Worm (Caenorhabditis elegans) whole organism, L4 larva: ENCODE measurements around the gene tin-9.2.

Experiments
- F49E8.2 ChIP-seq: sonication (generic microtip); optimal IDR thresholded peaks from 2 replicates; lab custom pipeline; 2016; ENCODE audit warnings: missing compliant biosample characterization, mild to moderate bottlenecking, missing genetic modification characterization, borderline replicate concordance
- R02D3.7 ChIP-seq: fragments of 150-350 bp; sonication (generic microtip); optimal IDR thresholded peaks from 3 replicates; lab custom pipeline; 2014; ENCODE audit warnings: missing biosample characterization, missing genetic modification characterization
- Y5F2A.4 ChIP-seq: fragments of 200-800 bp; sonication (Bioruptor generic); optimal IDR thresholded peaks from 2 replicates; lab custom pipeline; 2018; ENCODE audit warnings: mild to moderate bottlenecking, missing genetic modification characterization, missing compliant biosample characterization
- ZK546.5 ChIP-seq, 2 experiments: sonication (generic microtip); optimal IDR thresholded peaks; 2 replicates each; lab custom pipeline; 2017; ENCODE audit warnings: missing biosample characterization in 2 of 2, missing genetic modification characterization in 2 of 2
- aha-1 ChIP-seq: fragments of 150-350 bp; peaks from one replicate; lab custom pipeline; 2014; ENCODE audit warnings: missing biosample characterization, missing genetic modification characterization
- arid-1 ChIP-seq: fragments of 200-800 bp; sonication (Bioruptor generic); conservative IDR thresholded peaks from 2 replicates; pipeline ENCODE4 v1.3.6; 2022; ENCODE audit warnings: missing genetic modification reagents, missing genetic modification characterization, missing compliant biosample characterization
- ceh-20 ChIP-seq: fragments of 200-800 bp; sonication (Bioruptor generic); IDR thresholded peaks from 2 replicates; pipeline ENCODE4 v1.3.6; 2022; ENCODE audit warnings: missing genetic modification reagents, missing genetic modification characterization, missing compliant biosample characterization
- ceh-28 ChIP-seq: fragments of 150-350 bp; optimal IDR thresholded peaks from 2 replicates; lab custom pipeline; 2014; ENCODE audit warnings: missing biosample characterization, missing genetic modification reagents, missing genetic modification characterization
- ceh-32 ChIP-seq: sonication (generic microtip); optimal IDR thresholded peaks from 2 replicates; lab custom pipeline; 2016; ENCODE audit warnings: mild to moderate bottlenecking, missing genetic modification characterization, missing compliant biosample characterization; ENCODE audit not compliant: poor library complexity
- ceh-44 ChIP-seq: fragments of 200-800 bp; sonication (Bioruptor generic); IDR thresholded peaks from 2 replicates; pipeline ENCODE4 v1.3.6; 2022; ENCODE audit warnings: missing genetic modification reagents, missing genetic modification characterization, missing compliant biosample characterization
- ces-1 ChIP-seq: fragments of 150-350 bp; sonication (generic microtip); optimal IDR thresholded peaks from 4 replicates; lab custom pipeline; 2014; ENCODE audit warnings: missing biosample characterization, missing genetic modification reagents, missing genetic modification characterization
- cey-2 ChIP-seq: sonication (generic microtip); optimal IDR thresholded peaks from 3 replicates; lab custom pipeline; 2017; ENCODE audit warnings: missing genetic modification characterization, mild to moderate bottlenecking, missing compliant biosample characterization, antibody characterized with exemption, borderline replicate concordance; ENCODE audit not compliant: insufficient read depth
- daf-16 ChIP-seq, 3 experiments: sonication (generic microtip); optimal IDR thresholded peaks; 2 replicates each; lab custom pipeline; 2016 to 2017; ENCODE audit warnings: missing genetic modification characterization in 3 of 3, missing genetic modification reagents in 3 of 3, mild to moderate bottlenecking in 2 of 3, missing compliant biosample characterization in 2 of 3, missing biosample characterization in 1 of 3, moderate library complexity in 1 of 3
- daf-19 ChIP-seq: fragments of 200-800 bp; sonication (Bioruptor generic); conservative IDR thresholded peaks from 2 replicates; pipeline ENCODE4 v1.3.6; 2022; ENCODE audit warnings: missing genetic modification characterization, missing compliant biosample characterization
- daf-8 ChIP-seq: fragments of 200-800 bp; sonication (Bioruptor generic); IDR thresholded peaks from 2 replicates; pipeline ENCODE4 v1.3.6; 2022; ENCODE audit warnings: missing genetic modification characterization, missing compliant biosample characterization
- dpl-1 ChIP-seq: fragments of 150-350 bp; optimal IDR thresholded peaks from 2 replicates; lab custom pipeline; 2014; ENCODE audit warnings: missing biosample characterization, missing genetic modification reagents, missing genetic modification characterization
- duxl-1 ChIP-seq: sonication (generic microtip); optimal IDR thresholded peaks from 2 replicates; lab custom pipeline; 2016; ENCODE audit warnings: mild to moderate bottlenecking, missing genetic modification characterization, moderate library complexity, missing compliant biosample characterization; ENCODE audit not compliant: poor library complexity
- dve-1 ChIP-seq: sonication (generic microtip); optimal IDR thresholded peaks from 2 replicates; lab custom pipeline; 2017; ENCODE audit warnings: antibody characterized with exemption, mild to moderate bottlenecking, missing genetic modification characterization, missing compliant biosample characterization; ENCODE audit not compliant: insufficient read depth
- fos-1 ChIP-seq: fragments of 150-350 bp; optimal IDR thresholded peaks from 2 replicates; lab custom pipeline; 2014; ENCODE audit warnings: missing biosample characterization, missing genetic modification characterization
- gei-8 ChIP-seq: fragments of 200-800 bp; sonication (Bioruptor generic); optimal IDR thresholded peaks from 2 replicates; lab custom pipeline; 2018; ENCODE audit warnings: mild to moderate bottlenecking, missing genetic modification characterization, missing compliant biosample characterization
- lin-1 ChIP-seq: fragments of 200-800 bp; sonication (Bioruptor generic); IDR thresholded peaks from 2 replicates; pipeline ENCODE4 v1.3.6; 2022; ENCODE audit warnings: missing genetic modification reagents, missing genetic modification characterization, missing compliant biosample characterization
- lin-15B ChIP-seq: fragments of 150-350 bp; sonication (generic microtip); optimal IDR thresholded peaks from 3 replicates; lab custom pipeline; 2014; ENCODE audit warnings: missing biosample characterization, missing genetic modification characterization
- lir-3 ChIP-seq: sonication (generic microtip); optimal IDR thresholded peaks from 2 replicates; lab custom pipeline; 2016; ENCODE audit warnings: mild to moderate bottlenecking, missing genetic modification characterization, missing compliant biosample characterization
- lsy-2 ChIP-seq, 2 experiments: fragments of 150-350 bp in 1 of 2; sonication (generic microtip) in 1 of 2; optimal IDR thresholded peaks; 2 replicates each; lab custom pipeline; 2014 to 2017; ENCODE audit warnings: missing biosample characterization in 2 of 2, missing genetic modification characterization in 2 of 2
- madf-5 ChIP-seq, 2 experiments: fragments of 200-800 bp; sonication (Bioruptor generic); IDR thresholded peaks; 2 replicates each; pipeline ENCODE4 v1.3.6; 2022; ENCODE audit warnings: missing compliant biosample characterization in 2 of 2, missing genetic modification characterization in 2 of 2
- mxl-2 ChIP-seq: fragments of 200-800 bp; sonication (Bioruptor generic); conservative IDR thresholded peaks from 2 replicates; pipeline ENCODE4 v1.3.6; 2022; ENCODE audit warnings: missing genetic modification reagents, missing genetic modification characterization, missing compliant biosample characterization
- mxl-3 ChIP-seq: fragments of 200-800 bp; sonication (Bioruptor generic); optimal IDR thresholded peaks from 2 replicates; lab custom pipeline; 2018; ENCODE audit warnings: mild to moderate bottlenecking, missing genetic modification characterization, missing compliant biosample characterization
- nhr-102 ChIP-seq: sonication (generic microtip); optimal IDR thresholded peaks from 2 replicates; lab custom pipeline; 2016; ENCODE audit warnings: mild to moderate bottlenecking, missing genetic modification characterization, moderate library complexity, missing compliant biosample characterization
- nhr-11 ChIP-seq: fragments of 150-350 bp; optimal IDR thresholded peaks from 2 replicates; lab custom pipeline; 2014; ENCODE audit warnings: missing biosample characterization, missing genetic modification characterization
- nhr-28 ChIP-seq: fragments of 150-350 bp; optimal IDR thresholded peaks from 2 replicates; lab custom pipeline; 2014; ENCODE audit warnings: missing biosample characterization, missing genetic modification characterization
- nhr-76 ChIP-seq: fragments of 150-350 bp; optimal IDR thresholded peaks from 2 replicates; lab custom pipeline; 2014; ENCODE audit warnings: missing biosample characterization, missing genetic modification characterization
- nhr-77 ChIP-seq: fragments of 150-350 bp; optimal IDR thresholded peaks from 2 replicates; lab custom pipeline; 2014; ENCODE audit warnings: missing biosample characterization, missing genetic modification characterization
- rbr-2 ChIP-seq: sonication (generic microtip); optimal IDR thresholded peaks from 2 replicates; lab custom pipeline; 2016; ENCODE audit warnings: missing genotype, missing genetic modification characterization, missing compliant biosample characterization
- snpc-1.2 ChIP-seq: fragments of 200-800 bp; sonication (Bioruptor generic); IDR thresholded peaks from 2 replicates; pipeline ENCODE4 v1.3.6; 2022; ENCODE audit warnings: missing genetic modification reagents, missing genetic modification characterization, missing compliant biosample characterization
- snpc-4 ChIP-seq: fragments of 150-350 bp; optimal IDR thresholded peaks from 2 replicates; lab custom pipeline; 2014; ENCODE audit warnings: missing biosample characterization, missing genetic modification characterization
- tag-97 ChIP-seq: fragments of 200-800 bp; sonication (Bioruptor generic); IDR thresholded peaks from 2 replicates; pipeline ENCODE4 v1.3.6; 2022; ENCODE audit warnings: missing genetic modification characterization, missing compliant biosample characterization
- unc-130 ChIP-seq: sonication (generic microtip); optimal IDR thresholded peaks from 2 replicates; lab custom pipeline; 2016; ENCODE audit warnings: missing genetic modification reagents, missing genetic modification characterization, missing compliant biosample characterization
- unc-39 ChIP-seq: sonication (generic microtip); optimal IDR thresholded peaks from 2 replicates; lab custom pipeline; 2017; ENCODE audit warnings: missing biosample characterization, missing genetic modification characterization
- unc-62 ChIP-seq, 3 experiments: fragments of 150-350 bp in 1 of 3; sonication (generic microtip); optimal IDR thresholded peaks in 2 of 3; peaks in 1 of 3; 1 replicate in 1 of 3; 2 replicates in 2 of 3; lab custom pipeline; 2014 to 2017; ENCODE audit warnings: missing biosample characterization in 3 of 3, missing genetic modification characterization in 3 of 3, missing genetic modification reagents in 3 of 3, missing genotype in 1 of 3
- zfp-2 ChIP-seq: sonication (generic microtip); optimal IDR thresholded peaks from 2 replicates; lab custom pipeline; 2016; ENCODE audit warnings: mild to moderate bottlenecking, missing genetic modification characterization, missing compliant biosample characterization
- ztf-11 ChIP-seq: fragments of 150-350 bp; optimal IDR thresholded peaks from 2 replicates; lab custom pipeline; 2014; ENCODE audit warnings: missing biosample characterization, missing genetic modification characterization

tin-9.2 gene

ce11 chrIV:13067200-13067599, 31.6 kb upstream of the tin-9.2 start, which contains the start of gene col-131:
Gene col-131, minus strand, starts transcription at chrIV:13067300.
- TF ChIP-seq snpc-4 (tag; lab: Kevin White, UChicago) (no peak), ceh-20 (GFP tag; lab: Robert Waterston, UW) (no peak), arid-1 (GFP tag; lab: Robert Waterston, UW) (no peak)

ce11 chrIV:13068451-13068850, 30.3 kb upstream of the tin-9.2 start, which contains the start of gene scl-6:
Gene scl-6, plus strand, starts transcription at chrIV:13068751.
- TF ChIP-seq Y5F2A.4 (GFP tag; lab: Kevin White, UChicago) (no peak), lsy-2 (tag; optimal IDR thresholded peaks at IDR 0.05; lab: Kevin White, UChicago) (no peak), R02D3.7 (no peak)
- TF ChIP-seq, all 104 proteins: peak for 0

ce11 chrIV:13070142-13070541, 28.7 kb upstream of the tin-9.2 start, which contains the start of gene scl-7:
Gene scl-7, plus strand, starts transcription at chrIV:13070442.
- TF ChIP-seq gei-8 (GFP tag; lab: Kevin White, UChicago): no peak
- no peak for TF ChIP-seq F49E8.2 (tag; lab: Kevin White, UChicago)
- no peak for TF ChIP-seq ces-1 (GFP tag; lab: Kevin White, UChicago)
- no peak for TF ChIP-seq lin-15B
- no peak for TF ChIP-seq fos-1 (tag; lab: Kevin White, UChicago)
- TF ChIP-seq cey-2 (tag; lab: Kevin White, UChicago): no peak
- no peak for TF ChIP-seq dve-1 (tag; lab: Kevin White, UChicago)
- no peak for TF ChIP-seq madf-5 (GFP tag; IDR thresholded peaks at IDR 0.05; lab: Robert Waterston, UW)
- TF ChIP-seq nhr-102: no peak
- TF ChIP-seq lin-1 (GFP tag; lab: Robert Waterston, UW): no peak
- TF ChIP-seq ceh-20 (GFP tag; lab: Robert Waterston, UW): no peak
- TF ChIP-seq unc-39 (tag; lab: Kevin White, UChicago): no peak
- TF ChIP-seq daf-16 (GFP tag; optimal IDR thresholded peaks at IDR 0.05; lab: Kevin White, UChicago): no peak
- no peak for TF ChIP-seq daf-16 (tag; optimal IDR thresholded peaks at IDR 0.05; lab: Kevin White, UChicago)
- no peak for TF ChIP-seq ceh-44 (GFP tag; lab: Robert Waterston, UW)

DNA sequence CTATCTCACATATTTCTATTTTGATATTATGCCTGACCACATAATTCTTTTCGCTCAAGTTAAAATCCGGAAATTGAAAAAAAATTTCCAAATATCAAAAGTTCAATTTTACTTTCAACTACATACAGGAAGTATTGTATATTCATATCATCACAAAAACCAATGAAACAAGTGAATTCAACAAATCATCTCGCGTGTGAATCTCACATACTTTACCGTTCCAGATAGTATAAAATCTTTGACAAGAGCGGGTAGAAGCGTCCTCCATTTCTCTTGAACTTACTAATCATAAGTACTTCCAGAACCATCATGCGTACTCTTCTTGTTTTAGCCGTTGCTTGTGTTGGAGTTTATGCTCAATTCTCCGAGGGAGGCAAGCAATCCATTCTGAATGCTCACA, 27.4 kb upstream of the tin-9.2 start, which contains the start of gene scl-8:
Gene scl-8, plus strand, starts transcription at position 301 of the 400 bp plus-strand sequence.
- TF ChIP-seq mxl-2 (GFP tag; lab: Robert Waterston, UW) (no peak), aha-1 (tag; lab: Kevin White, UChicago) (peak; percentile 36), nhr-76 (tag; lab: Kevin White, UChicago) (no peak)

- TF ChIP-seq unc-130 (GFP tag; lab: Kevin White, UChicago): no peak
- TF ChIP-seq mxl-3 (GFP tag; lab: Kevin White, UChicago): peak; percentile 9
- TF ChIP-seq ztf-11 (tag; lab: Kevin White, UChicago): no peak
- no peak for TF ChIP-seq ceh-32 (tag; lab: Kevin White, UChicago)
- no peak for TF ChIP-seq ceh-20 (GFP tag; lab: Robert Waterston, UW)
- TF ChIP-seq ces-1 (GFP tag; lab: Kevin White, UChicago): no peak
- no peak for TF ChIP-seq ceh-28 (tag; lab: Kevin White, UChicago)
- TF ChIP-seq zfp-2 (tag; lab: Kevin White, UChicago): no peak
- TF ChIP-seq unc-62 (GFP tag; optimal IDR thresholded peaks at IDR 0.05 in 1 of 2; lab: Kevin White, UChicago): peak in 1 of 2 experiments; percentile 80
- TF ChIP-seq unc-62 (tag; optimal IDR thresholded peaks at IDR 0.05; lab: Kevin White, UChicago): no peak
- TF ChIP-seq tag-97 (GFP tag; lab: Robert Waterston, UW): no peak
- TF ChIP-seq duxl-1 (tag; lab: Kevin White, UChicago): no peak
- peak; percentile 62 for TF ChIP-seq nhr-77 (tag; lab: Kevin White, UChicago)
- no peak for TF ChIP-seq nhr-11 (tag; lab: Kevin White, UChicago)
- TF ChIP-seq rbr-2: no peak
- TF ChIP-seq fos-1 (tag; lab: Kevin White, UChicago): no peak
- no peak for TF ChIP-seq lir-3 (tag; lab: Kevin White, UChicago)
- no peak for TF ChIP-seq daf-8
- no peak for TF ChIP-seq daf-19 (GFP tag; lab: Robert Waterston, UW)
- TF ChIP-seq snpc-1.2: no peak
- no peak for TF ChIP-seq dpl-1 (GFP tag; lab: Kevin White, UChicago)
- TF ChIP-seq nhr-28: peak; percentile 100
- TF ChIP-seq aha-1 (tag; lab: Kevin White, UChicago): no peak
- TF ChIP-seq ZK546.5 (tag; optimal IDR thresholded peaks at IDR 0.05; lab: Kevin White, UChicago): no peak
Observed at ce11 chrIV:13075625-13076252, 23.1 kb upstream of the tin-9.2 start.
